Fruit fly (Drosophila melanogaster): Measurements from ENCODE around the gene CG6276.

CG6276 gene

DNA sequence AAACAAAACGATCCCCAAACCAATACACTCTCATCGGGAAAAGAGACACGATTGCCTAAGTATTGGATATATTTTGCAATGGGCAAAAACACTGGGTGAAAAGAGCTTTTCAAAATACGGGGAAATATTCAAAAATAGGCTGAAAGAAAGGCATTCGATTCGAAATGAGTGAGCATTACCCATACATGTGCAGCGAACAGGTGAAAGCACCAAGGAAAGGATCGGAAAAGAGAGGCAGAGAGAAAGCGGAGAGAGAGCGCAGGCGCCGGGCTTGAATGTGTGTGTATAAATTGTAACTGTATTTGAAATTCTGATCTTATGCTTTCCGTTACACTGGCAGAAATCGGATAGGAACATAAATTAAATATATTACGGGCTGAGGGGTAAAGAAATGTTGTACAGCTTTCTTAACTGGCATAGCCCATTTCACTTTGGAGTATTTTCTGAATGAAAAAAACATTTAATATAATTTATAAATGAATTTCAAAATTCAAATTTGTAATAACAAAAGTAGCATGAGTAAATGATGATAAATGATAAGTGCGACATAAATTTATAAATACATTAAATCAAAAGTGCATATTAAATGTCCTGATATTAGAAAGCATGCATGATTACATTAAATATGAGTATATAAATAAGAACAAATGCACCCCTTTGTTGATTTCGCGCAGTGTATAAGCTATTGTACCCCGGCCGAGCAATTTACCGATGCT lies 39.1 kb downstream of the CG6276 start (continued):
- no peak for TF ChIP-seq CG12236 (GFP tag; optimal IDR thresholded peaks at IDR 0.05)
- peak; percentile 35 for TF ChIP-seq CG10543 (GFP tag; optimal IDR thresholded peaks at IDR 0.05)
- no peak for TF ChIP-seq dan (GFP tag; IDR thresholded peaks at IDR 0.05)

DNA sequence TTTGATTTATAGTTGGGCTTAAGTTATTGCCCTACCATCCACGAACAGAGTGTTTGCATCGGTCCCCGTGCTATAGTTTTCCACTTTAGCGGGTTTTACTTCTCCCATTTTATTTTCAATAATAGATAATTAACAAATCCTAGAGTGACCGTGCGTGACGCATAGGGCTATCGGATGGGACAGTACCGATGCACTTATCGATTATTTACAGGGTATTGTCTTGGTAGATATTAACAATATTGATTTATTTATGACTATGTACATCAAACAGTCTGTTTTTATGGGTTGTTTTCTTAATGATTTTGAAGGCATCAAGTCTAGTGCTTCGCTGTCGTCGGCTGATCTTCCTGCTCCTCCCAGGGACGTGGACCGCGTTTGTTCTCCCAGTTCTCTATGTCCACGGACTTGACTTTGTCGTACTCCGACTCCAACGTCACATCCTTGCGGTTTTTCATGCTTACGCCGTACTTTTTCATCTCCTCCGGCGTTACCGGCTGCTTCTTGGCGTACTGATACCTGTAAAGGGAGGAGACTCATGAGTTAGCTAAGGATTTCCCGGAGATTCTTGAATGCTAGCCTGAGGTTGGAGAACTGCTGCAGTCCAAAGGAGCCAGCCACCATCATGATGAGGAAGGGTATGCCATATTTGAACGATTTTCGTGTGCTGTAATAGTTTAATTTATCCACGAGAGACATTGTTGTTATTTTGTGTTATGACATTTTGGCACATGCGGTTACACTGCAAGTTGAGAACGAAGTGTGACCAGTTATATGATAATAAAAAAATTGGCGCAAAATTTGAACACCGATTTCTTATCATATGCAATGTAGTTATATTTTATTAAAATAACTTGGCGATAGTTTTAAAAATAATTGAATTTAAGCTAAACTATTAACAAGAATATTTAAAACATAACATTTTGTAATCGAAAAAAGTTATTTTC lies 41.7 kb downstream of the CG6276 start, which contains the start of the genes MRG15 and Tm1:
TSS of gene MRG15 (minus strand) at position 184 of the 944 bp plus-strand sequence.
TSS of gene Tm1 (plus strand) at position 295 of the 944 bp plus-strand sequence.
- TF ChIP-seq sna (GFP tag; IDR thresholded peaks at IDR 0.05; ENCODE audit: partially characterized antibody) (peak; percentile 37), Drgx (GFP tag; IDR thresholded peaks at IDR 0.05) (no peak), sug (tag; optimal IDR thresholded peaks at IDR 0.05) (peak; percentile 10), HLH54F (GFP tag; optimal IDR thresholded peaks at IDR 0.05) (peak; percentile 1), CG7963 (GFP tag; IDR thresholded peaks at IDR 0.05; ENCODE audit: partially characterized antibody) (peak; percentile 48; the same call in 2 of the 3 replicates), sc (optimal IDR thresholded peaks at IDR 0.05) (no peak), sc (GFP tag; optimal IDR thresholded peaks at IDR 0.05) (no peak), disco-r (GFP tag; optimal IDR thresholded peaks at IDR 0.05) (no peak), dpn (GFP tag; optimal IDR thresholded peaks at IDR 0.05) (peak; percentile 0 to 22), exex (tag; optimal IDR thresholded peaks at IDR 0.05) (peak; percentile 45), Opbp (GFP tag; IDR thresholded peaks at IDR 0.05; ENCODE audit: partially characterized antibody) (peak; percentile 72; the same call in 2 of the 3 replicates), Sry-δ (GFP tag; optimal IDR thresholded peaks at IDR 0.05) (peak; percentile 37), CG34224 (GFP tag; IDR thresholded peaks at IDR 0.05; ENCODE audit: partially characterized antibody) (peak; percentile 54), CG3163 (GFP tag; optimal IDR thresholded peaks at IDR 0.05) (no peak), CG4707 (GFP tag; optimal IDR thresholded peaks at IDR 0.05) (no peak), Scr (GFP tag; IDR thresholded peaks at IDR 0.05; ENCODE audit: partially characterized antibody) (peak; percentile 73), trem (tag; optimal IDR thresholded peaks at IDR 0.05) (peak; percentile 35), Dp (GFP tag; optimal IDR thresholded peaks at IDR 0.05) (peak; percentile 88), lilli (GFP tag; optimal IDR thresholded peaks at IDR 0.05) (peak; percentile 32), CG8924 (tag; optimal IDR thresholded peaks at IDR 0.05) (peak; percentile 5), zfh2 (GFP tag; optimal IDR thresholded peaks at IDR 0.05) (no peak), maf-S (GFP tag; optimal IDR thresholded peaks at IDR 0.05) (no peak), CG1792 (GFP tag; optimal IDR thresholded peaks at IDR 0.05) (no peak), inv (GFP tag; IDR thresholded peaks at IDR 0.05; ENCODE audit: partially characterized antibody) (peak; percentile 49; the same call in 1 of the 2 replicates), ato (GFP tag; IDR thresholded peaks at IDR 0.05; ENCODE audit: partially characterized antibody) (peak; percentile 56), HmgZ (tag; optimal IDR thresholded peaks at IDR 0.05) (peak; percentile 40), CG2116 (GFP tag; optimal IDR thresholded peaks at IDR 0.05) (peak; percentile 67), Rfx (GFP tag; IDR thresholded peaks at IDR 0.05) (0 out of 2 replicates have a peak, but pooled peaks have one; percentile 38), onecut (GFP tag; IDR thresholded peaks at IDR 0.05) (peak; percentile 84), ftz-f1 (GFP tag; optimal IDR thresholded peaks at IDR 0.05) (peak; percentile 14), CG6765 (GFP tag; optimal IDR thresholded peaks at IDR 0.05) (no peak), tin (GFP tag; optimal IDR thresholded peaks at IDR 0.05) (no peak), vnd (GFP tag; IDR thresholded peaks at IDR 0.05; ENCODE audit: partially characterized antibody) (peak; percentile 57; the same call in 1 of the 3 replicates), CG4617 (GFP tag; optimal IDR thresholded peaks at IDR 0.05; ENCODE audit: borderline replicate concordance) (peak; percentile 51), CG10366 (GFP tag; IDR thresholded peaks at IDR 0.05) (no peak), hbn (GFP tag; IDR thresholded peaks at IDR 0.05; ENCODE audit: partially characterized antibody) (peak; percentile 59; the same call in 1 of the 2 replicates), E2f2 (GFP tag; IDR thresholded peaks at IDR 0.05) (peak; percentile 91), cato (GFP tag; optimal IDR thresholded peaks at IDR 0.05; ENCODE audit: borderline replicate concordance) (no peak), Dad (GFP tag; optimal IDR thresholded peaks at IDR 0.05) (peak; percentile 16), CG13775 (GFP tag; optimal IDR thresholded peaks at IDR 0.05) (peak; percentile 23), knrl (GFP tag; IDR thresholded peaks at IDR 0.05; ENCODE audit: partially characterized antibody) (peak; percentile 66; the same call in 2 of the 3 replicates)

Data from whole organism, embryonic.